Fruit fly (Drosophila melanogaster) whole organism, wandering third instar larva: Measurements from ENCODE around the gene Uro.

Experiments used
- Abd-B ChIP-seq: fragments of >200 bp; optimal IDR thresholded peaks from 2 replicates; lab custom pipeline; 2017; ENCODE audit warnings: missing biosample characterization, missing genetic modification characterization
- CrebA ChIP-seq: fragments of 200-800 bp; sonication (Bioruptor generic); optimal IDR thresholded peaks from 2 replicates; lab custom pipeline; 2016; ENCODE audit warnings: missing biosample characterization, mild to moderate bottlenecking, missing genetic modification characterization, borderline replicate concordance
- Dif ChIP-seq: fragments of 200-275, 200-300 bp; sonication (Bioruptor generic); optimal IDR thresholded peaks from 2 replicates; lab custom pipeline; 2018; ENCODE audit warnings: missing biosample characterization, missing genetic modification characterization; ENCODE audit not compliant: partially characterized antibody
- Myc ChIP-seq: fragments of >200 bp; optimal IDR thresholded peaks from 2 replicates; lab custom pipeline; 2017
- Rel ChIP-seq, 2 experiments: fragments of 200-800 bp; sonication (Bioruptor generic) in 1 of 2; optimal IDR thresholded peaks; 2 replicates in 1 of 2; 3 replicates in 1 of 2; lab custom pipeline; 2016 to 2019; ENCODE audit warnings: mild to moderate bottlenecking in 2 of 2, missing biosample characterization in 2 of 2, missing genetic modification characterization in 2 of 2, moderate library complexity in 1 of 2
- Sp1 ChIP-seq: fragments of 200-800 bp; sonication (Bioruptor generic); optimal IDR thresholded peaks from 3 replicates; lab custom pipeline; 2019; ENCODE audit warnings: missing biosample characterization, mild to moderate bottlenecking, missing genetic modification characterization, moderate library complexity
- dl ChIP-seq, 2 experiments: fragments of 175-275, 200-275 bp in 1 of 2; fragments of 200-275 bp in 1 of 2; sonication (Bioruptor generic); optimal IDR thresholded peaks; lab custom pipeline; 2018; ENCODE audit warnings: mild to moderate bottlenecking in 2 of 2, missing biosample characterization in 2 of 2, missing genetic modification characterization in 2 of 2, moderate library complexity in 2 of 2; ENCODE audit not compliant: partially characterized antibody in 2 of 2, insufficient read depth in 1 of 2

- TF ChIP-seq dl (GFP tag; optimal IDR thresholded peaks at IDR 0.05; lab: Kevin White, UChicago; ENCODE audit: insufficient read depth in 1 of 2, partially characterized antibody in 2 of 2): no peak
- TF ChIP-seq Rel (GFP tag; optimal IDR thresholded peaks at IDR 0.05; lab: Kevin White, UChicago): no peak
- no peak for TF ChIP-seq Rel (tag; optimal IDR thresholded peaks at IDR 0.05; lab: Kevin White, UChicago)
- TF ChIP-seq CrebA (GFP tag; lab: Kevin White, UChicago): no peak
- TF ChIP-seq Sp1: no peak
- no peak for TF ChIP-seq Myc
- TF ChIP-seq Abd-B (GFP tag; lab: Kevin White, UChicago): no peak
- TF ChIP-seq Dif (GFP tag; lab: Kevin White, UChicago): no peak
Observed at dm6 chr2L:7788952-7789466, 9.1 kb downstream of the Uro start.
